Worm (Caenorhabditis elegans) whole organism, L1 larva: ENCODE data around the gene clec-173.
"Not testable (repeated sequence)": the region's sequence is repeated elsewhere in the genome, so short reads cannot be mapped to it uniquely, and the experiment has no call there.

Experiments
- ama-1 ChIP-seq: fragments of 150-350 bp; optimal IDR thresholded peaks from 2 replicates; lab custom pipeline; 2014
- elt-2 ChIP-seq: sonication (generic microtip); optimal IDR thresholded peaks from 2 replicates; lab custom pipeline; 2016; ENCODE audit warnings: missing genetic modification characterization, mild to moderate bottlenecking, inconsistent platforms, missing compliant biosample characterization, missing genetic modification reagents
- skn-1 ChIP-seq: fragments of 150-350 bp; optimal IDR thresholded peaks from 2 replicates; lab custom pipeline; 2014; ENCODE audit warnings: missing biosample characterization, missing genetic modification characterization

ce11 chrIV:3314099-3314498 is 46.6 kb upstream of the clec-173 start:
- not testable (repeated sequence) for TF ChIP-seq elt-2 (tag; lab: Kevin White, UChicago); ama-1 (lab: Kevin White, UChicago); skn-1 (tag; lab: Kevin White, UChicago)
